Fruit fly (Drosophila melanogaster) whole organism, embryonic: ENCODE data around the gene not.

Experiments
- Adf1 ChIP-seq: fragments of 200-800 bp; sonication (Bioruptor generic); IDR thresholded peaks from 2 replicates; pipeline ENCODE4 v1.3.6; 2022; ENCODE audit warnings: missing biosample characterization, missing genetic modification characterization
- B-H2 ChIP-seq: fragments of 200-800 bp; sonication (Bioruptor generic); optimal IDR thresholded peaks from 2 replicates; lab custom pipeline; 2018; ENCODE audit warnings: missing biosample characterization, mild to moderate bottlenecking, missing genetic modification characterization
- CG10431 ChIP-seq: fragments of 200-800 bp; sonication (Bioruptor generic); optimal IDR thresholded peaks from 3 replicates; lab custom pipeline; 2018; ENCODE audit warnings: missing biosample characterization, mild to moderate bottlenecking, missing genetic modification characterization
- CG10654 ChIP-seq: fragments of 200-800 bp; sonication (Bioruptor generic); optimal IDR thresholded peaks from 2 replicates; lab custom pipeline; 2016; ENCODE audit warnings: missing biosample characterization, missing genetic modification characterization
- CG11085 ChIP-seq: fragments of 200-800 bp; sonication (Bioruptor generic); IDR thresholded peaks from 2 replicates; pipeline ENCODE4 v1.3.6; 2022; ENCODE audit warnings: missing biosample characterization, missing genetic modification characterization
- CG11504 ChIP-seq: fragments of 200-800 bp; sonication (Bioruptor generic); optimal IDR thresholded peaks from 3 replicates; lab custom pipeline; 2019; ENCODE audit warnings: missing biosample characterization, mild to moderate bottlenecking, missing genetic modification characterization, moderate library complexity
- CG12236 ChIP-seq: fragments of 200-800 bp; sonication (Bioruptor generic); optimal IDR thresholded peaks from 2 replicates; lab custom pipeline; 2016; ENCODE audit warnings: missing biosample characterization, missing genetic modification characterization
- CG14014 ChIP-seq: fragments of 200-800 bp; sonication (Bioruptor generic); IDR thresholded peaks from 2 replicates; pipeline ENCODE4 v1.3.6; 2022; ENCODE audit warnings: missing biosample characterization, missing genetic modification characterization
- CG15011 ChIP-seq: fragments of 200-800 bp; sonication (Bioruptor generic); optimal IDR thresholded peaks from 3 replicates; lab custom pipeline; 2018; ENCODE audit warnings: missing biosample characterization, mild to moderate bottlenecking, missing genetic modification characterization
- CG16779 ChIP-seq: fragments of 200-800 bp; sonication (Bioruptor generic); IDR thresholded peaks from 2 replicates; pipeline ENCODE4 v1.3.6; 2022; ENCODE audit warnings: missing biosample characterization, missing genetic modification characterization
- CG17186 ChIP-seq: fragments of 200-800 bp; sonication (Bioruptor generic); optimal IDR thresholded peaks from 3 replicates; lab custom pipeline; 2017; ENCODE audit warnings: missing biosample characterization, missing genetic modification reagents, missing genetic modification characterization
- CG17359 ChIP-seq: fragments of 200-800 bp; sonication (Bioruptor generic); optimal IDR thresholded peaks from 3 replicates; lab custom pipeline; 2018; ENCODE audit warnings: missing biosample characterization, mild to moderate bottlenecking, missing genetic modification characterization, moderate library complexity
- CG17385 ChIP-seq: fragments of 200-800 bp; sonication (Bioruptor generic); optimal IDR thresholded peaks from 3 replicates; lab custom pipeline; 2018; ENCODE audit warnings: missing biosample characterization, mild to moderate bottlenecking, missing genetic modification characterization
- CG17912 ChIP-seq: fragments of 200-800 bp; sonication (Bioruptor generic); optimal IDR thresholded peaks from 2 replicates; lab custom pipeline; 2018; ENCODE audit warnings: missing biosample characterization, mild to moderate bottlenecking, missing genetic modification characterization
- CG18599 ChIP-seq: fragments of 200-800 bp; sonication (Bioruptor generic); optimal IDR thresholded peaks from 3 replicates; lab custom pipeline; 2017; ENCODE audit warnings: missing biosample characterization, missing genetic modification characterization, mild to moderate bottlenecking, moderate library complexity, missing genetic modification reagents
- CG2129 ChIP-seq: fragments of 200-800 bp; sonication (Bioruptor generic); IDR thresholded peaks from 2 replicates; pipeline ENCODE4 v1.3.6; 2022; ENCODE audit warnings: missing biosample characterization, missing genetic modification characterization; ENCODE audit not compliant: partially characterized antibody
- CG2199 ChIP-seq: fragments of 200-800 bp; sonication (Bioruptor generic); IDR thresholded peaks from 3 replicates; pipeline ENCODE4 v1.3.6; 2022; ENCODE audit warnings: missing biosample characterization, missing genetic modification characterization
- CG34422 ChIP-seq: fragments of 200-800 bp; sonication (Bioruptor generic); IDR thresholded peaks from 3 replicates; pipeline ENCODE4 v1.3.6; 2022; ENCODE audit warnings: missing biosample characterization, missing genetic modification characterization
- CG7786 ChIP-seq: fragments of 200-800 bp; sonication (Bioruptor generic); optimal IDR thresholded peaks from 2 replicates; lab custom pipeline; 2016; ENCODE audit warnings: missing biosample characterization, missing genetic modification characterization
- CG8924 ChIP-seq: fragments of 200-800 bp; optimal IDR thresholded peaks from 3 replicates; lab custom pipeline; 2019; ENCODE audit warnings: missing biosample characterization, mild to moderate bottlenecking, missing genetic modification characterization, moderate library complexity
- Camta ChIP-seq: fragments of 200-800 bp; sonication (Bioruptor generic); optimal IDR thresholded peaks from 2 replicates; lab custom pipeline; 2016; ENCODE audit warnings: missing biosample characterization, missing genetic modification characterization
- Dbx ChIP-seq: fragments of 200-800 bp; sonication (Bioruptor generic); IDR thresholded peaks from 3 replicates; pipeline ENCODE4 v1.3.6; 2022; ENCODE audit warnings: missing biosample characterization, missing genetic modification characterization
- Deaf1 ChIP-seq: fragments of 200-800 bp; optimal IDR thresholded peaks from 3 replicates; lab custom pipeline; 2019; ENCODE audit warnings: missing biosample characterization, mild to moderate bottlenecking, missing genetic modification characterization, moderate library complexity
- Dp ChIP-seq: fragments of 200-800 bp; sonication (Bioruptor generic); optimal IDR thresholded peaks from 2 replicates; lab custom pipeline; 2018; ENCODE audit warnings: missing biosample characterization, mild to moderate bottlenecking, missing genetic modification characterization, moderate library complexity
- Elba2 ChIP-seq: fragments of 200-800 bp; sonication (Bioruptor generic); optimal IDR thresholded peaks from 3 replicates; lab custom pipeline; 2016; ENCODE audit warnings: missing biosample characterization, missing genetic modification characterization
- H2.0 ChIP-seq: fragments of 200-800 bp; sonication (Bioruptor generic); IDR thresholded peaks from 2 replicates; pipeline ENCODE4 v1.3.6; 2022; ENCODE audit warnings: missing biosample characterization, missing genetic modification characterization
- HLHmδ ChIP-seq: fragments of 200-800 bp; sonication (Bioruptor generic); optimal IDR thresholded peaks from 2 replicates; lab custom pipeline; 2018; ENCODE audit warnings: missing biosample characterization, mild to moderate bottlenecking, missing genetic modification characterization, moderate library complexity
- HmgZ ChIP-seq: fragments of 200-800 bp; sonication (Bioruptor generic); optimal IDR thresholded peaks from 2 replicates; lab custom pipeline; 2018; ENCODE audit warnings: missing biosample characterization, mild to moderate bottlenecking, missing genetic modification characterization
- Oli ChIP-seq: fragments of 200-800 bp; sonication (Bioruptor generic); optimal IDR thresholded peaks from 2 replicates; lab custom pipeline; 2018; ENCODE audit warnings: missing biosample characterization, mild to moderate bottlenecking, missing genetic modification characterization, moderate library complexity
- Ptx1 ChIP-seq: fragments of 200-800 bp; sonication (Bioruptor generic); IDR thresholded peaks from 2 replicates; pipeline ENCODE4 v1.3.6; 2022; ENCODE audit warnings: missing biosample characterization, missing genetic modification characterization
- Tbp ChIP-seq: fragments of >200 bp; optimal IDR thresholded peaks from 2 replicates; lab custom pipeline; 2018; ENCODE audit warnings: missing biosample characterization, missing genetic modification characterization
- ab ChIP-seq: fragments of 200-800 bp; sonication (Bioruptor generic); optimal IDR thresholded peaks from 2 replicates; lab custom pipeline; 2016; ENCODE audit warnings: missing biosample characterization, missing genetic modification characterization
- bcd ChIP-seq: fragments of 200-800 bp; sonication (Bioruptor generic); optimal IDR thresholded peaks from 2 replicates; lab custom pipeline; 2017; ENCODE audit warnings: missing biosample characterization, mild to moderate bottlenecking, missing genetic modification characterization
- br ChIP-seq: fragments of >200 bp; optimal IDR thresholded peaks from 2 replicates; lab custom pipeline; 2017
- cad ChIP-seq: fragments of >200 bp; optimal IDR thresholded peaks from 2 replicates; lab custom pipeline; 2017; ENCODE audit warnings: missing biosample characterization, missing genetic modification characterization
- crol ChIP-seq: fragments of 200-800 bp; sonication (Bioruptor generic); IDR thresholded peaks from 2 replicates; pipeline ENCODE4 v1.3.6; 2022; ENCODE audit warnings: missing biosample characterization, missing genetic modification characterization
- dm ChIP-seq: fragments of 200-800 bp; sonication (Bioruptor generic); optimal IDR thresholded peaks from 3 replicates; lab custom pipeline; 2016; ENCODE audit warnings: missing biosample characterization, missing genetic modification characterization
- gt ChIP-seq: fragments of 200-800 bp; sonication (Bioruptor generic); IDR thresholded peaks from 2 replicates; pipeline ENCODE4 v1.3.6; 2022; ENCODE audit warnings: missing biosample characterization, missing genetic modification characterization
- ind ChIP-seq: fragments of 200-800 bp; sonication (Bioruptor generic); optimal IDR thresholded peaks from 3 replicates; lab custom pipeline; 2016; ENCODE audit warnings: missing biosample characterization, missing genetic modification characterization
- p53 ChIP-seq: fragments of 200-800 bp; sonication (Bioruptor generic); optimal IDR thresholded peaks from 2 replicates; lab custom pipeline; 2016; ENCODE audit warnings: missing biosample characterization, missing genetic modification characterization
- pros ChIP-seq: fragments of 200-800 bp; sonication (Bioruptor generic); optimal IDR thresholded peaks from 3 replicates; lab custom pipeline; 2019; ENCODE audit warnings: missing biosample characterization, mild to moderate bottlenecking, missing genetic modification characterization, moderate library complexity
- ro ChIP-seq: fragments of 200-800 bp; sonication (Bioruptor generic); IDR thresholded peaks from 2 replicates; pipeline ENCODE4 v1.3.6; 2022; ENCODE audit warnings: missing biosample characterization, missing genetic modification characterization
- run ChIP-seq: fragments of 200-800 bp; sonication (Bioruptor generic); optimal IDR thresholded peaks from 3 replicates; lab custom pipeline; 2018; ENCODE audit warnings: missing biosample characterization, mild to moderate bottlenecking, missing genetic modification characterization
- shn ChIP-seq: fragments of 200-800 bp; sonication (Bioruptor generic); optimal IDR thresholded peaks from 3 replicates; lab custom pipeline; 2016; ENCODE audit warnings: missing biosample characterization, missing genetic modification characterization
- sisA ChIP-seq: fragments of 200-800 bp; sonication (Bioruptor generic); IDR thresholded peaks from 2 replicates; pipeline ENCODE4 v1.3.6; 2022; ENCODE audit warnings: missing biosample characterization, missing genetic modification characterization
- slbo ChIP-seq: fragments of 200-800 bp; sonication (Bioruptor generic); IDR thresholded peaks from 2 replicates; pipeline ENCODE4 v1.3.6; 2022; ENCODE audit warnings: missing biosample characterization, missing genetic modification characterization
- vnd ChIP-seq: fragments of 200-800 bp; sonication (Bioruptor generic); IDR thresholded peaks from 3 replicates; pipeline ENCODE4 v1.3.6; 2022; ENCODE audit warnings: missing biosample characterization, missing genetic modification characterization; ENCODE audit not compliant: partially characterized antibody
- wdn ChIP-seq: fragments of 200-800 bp; sonication (Bioruptor generic); IDR thresholded peaks from 2 replicates; pipeline ENCODE4 v1.3.6; 2022; ENCODE audit warnings: missing biosample characterization, missing genetic modification characterization
- zen2 ChIP-seq: fragments of 200-800 bp; sonication (Bioruptor generic); IDR thresholded peaks from 3 replicates; pipeline ENCODE4 v1.3.6; 2022; ENCODE audit warnings: missing biosample characterization, missing genetic modification characterization; ENCODE audit not compliant: partially characterized antibody
- zfh1 ChIP-seq: fragments of 200-800 bp; sonication (Bioruptor generic); IDR thresholded peaks from 3 replicates; pipeline ENCODE4 v1.3.6; 2022; ENCODE audit warnings: missing biosample characterization, missing genetic modification characterization

The not gene

dm6 chr3L:18640584-18641527 is 18.9 kb upstream of the not start (continued):
- TF ChIP-seq CG17385 (GFP tag; lab: Kevin White, UChicago), result peak; percentile 84
- no peak for TF ChIP-seq zen2 (GFP tag; lab: Robert Waterston, UW)
- TF ChIP-seq CG12236 (GFP tag; lab: Kevin White, UChicago), result peak; percentile 72
- TF ChIP-seq dm, result peak; percentile 83
- TF ChIP-seq p53, result peak; percentile 17
- peak; percentile 95 for TF ChIP-seq Adf1 (GFP tag; lab: Robert Waterston, UW)
- TF ChIP-seq run (tag; lab: Kevin White, UChicago), result peak; percentile 91
- peak; percentile 99 for TF ChIP-seq slbo (GFP tag; lab: Robert Waterston, UW)
- peak; percentile 99 for TF ChIP-seq Dbx (GFP tag; lab: Robert Waterston, UW)
- no peak for TF ChIP-seq CG2129
- peak; percentile 97 for TF ChIP-seq CG11085
- peak; percentile 0 for TF ChIP-seq Dp (GFP tag; lab: Kevin White, UChicago)
- peak; percentile 96 for TF ChIP-seq CG18599 (GFP tag; lab: Kevin White, UChicago)
- peak; percentile 98 for TF ChIP-seq B-H2 (GFP tag; lab: Kevin White, UChicago)
- TF ChIP-seq CG10654, result peak; percentile 78
- TF ChIP-seq cad (GFP tag; lab: Kevin White, UChicago), result no peak
- peak; percentile 98 for TF ChIP-seq zfh1
- TF ChIP-seq CG16779 (GFP tag; lab: Robert Waterston, UW), result peak; percentile 98
- TF ChIP-seq CG17359 (tag; lab: Kevin White, UChicago), result peak; percentile 93
- peak; percentile 98 for TF ChIP-seq H2.0
- TF ChIP-seq ind (GFP tag; lab: Kevin White, UChicago), result peak; percentile 92
- TF ChIP-seq CG34422 (GFP tag; lab: Robert Waterston, UW), result peak; percentile 98
- peak; percentile 95 for TF ChIP-seq CG2199 (GFP tag; lab: Robert Waterston, UW)
- TF ChIP-seq CG7786 (GFP tag; lab: Kevin White, UChicago), result peak; percentile 97
- peak; percentile 83 for TF ChIP-seq CG15011
- TF ChIP-seq shn, result peak; percentile 91
- TF ChIP-seq sisA, result peak; percentile 98
- TF ChIP-seq CG14014 (GFP tag; lab: Robert Waterston, UW), result peak; percentile 98
- peak; percentile 94 for TF ChIP-seq ab
- TF ChIP-seq CG11504, result peak; percentile 93
- peak; percentile 36 for TF ChIP-seq HLHmδ (GFP tag; lab: Kevin White, UChicago)
- peak; percentile 94 for TF ChIP-seq ro (GFP tag; lab: Robert Waterston, UW)
- TF ChIP-seq CG10431, result no peak
- peak; percentile 44 for TF ChIP-seq pros
- no peak for TF ChIP-seq vnd
- TF ChIP-seq CG8924, result peak; percentile 70
- peak; percentile 85 for TF ChIP-seq Deaf1 (tag; lab: Kevin White, UChicago)
- TF ChIP-seq Ptx1 (GFP tag; lab: Robert Waterston, UW), result peak; percentile 99
- TF ChIP-seq CG17912 (GFP tag; lab: Kevin White, UChicago), result peak; percentile 67
- no peak for TF ChIP-seq br (lab: Kevin White, UChicago)
- TF ChIP-seq gt (GFP tag; lab: Robert Waterston, UW), result peak; percentile 88
- TF ChIP-seq crol (GFP tag; lab: Robert Waterston, UW), result peak; percentile 72; the same call in 1 of the 2 replicates
- TF ChIP-seq wdn (GFP tag; lab: Robert Waterston, UW), result peak; percentile 91
- peak; percentile 92 for TF ChIP-seq bcd (GFP tag; lab: Kevin White, UChicago)
- no peak for TF ChIP-seq Elba2 (GFP tag; lab: Kevin White, UChicago)
- TF ChIP-seq Oli (tag; lab: Kevin White, UChicago), result peak; percentile 87
- TF ChIP-seq HmgZ, result peak; percentile 96
- peak; percentile 93 for TF ChIP-seq Camta (GFP tag; lab: Kevin White, UChicago)
- TF ChIP-seq CG17186, result peak; percentile 35
- TF ChIP-seq Tbp (GFP tag; lab: Kevin White, UChicago), result no peak
